Worm (Caenorhabditis elegans): Measurements from ENCODE around the gene oac-15.

DNA sequence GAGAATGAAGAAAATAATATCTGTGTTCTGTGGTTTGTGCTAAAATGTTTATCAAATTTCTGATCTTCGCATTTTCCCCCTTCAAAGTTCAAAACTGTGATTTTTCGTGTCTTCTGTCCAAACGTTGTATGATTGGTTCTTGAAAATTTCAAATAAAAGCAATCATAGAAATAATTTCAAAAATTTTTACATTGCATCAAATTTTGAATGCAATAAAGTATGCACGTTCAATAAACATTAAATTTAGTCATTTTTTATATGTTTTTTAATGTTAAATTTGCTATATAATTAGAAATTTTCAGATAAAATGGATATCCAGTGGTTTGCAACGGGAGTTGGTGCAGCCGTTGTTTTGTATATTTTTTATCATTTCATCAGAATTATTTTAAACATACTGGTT, 14.3 kb upstream of the oac-15 start, which contains the start of gene stdh-2:
- TF ChIP-seq drap-1 (GFP tag; optimal IDR thresholded peaks at IDR 0.05) (no peak), nhr-237 (tag; optimal IDR thresholded peaks at IDR 0.05) (no peak), nhr-76 (tag; optimal IDR thresholded peaks at IDR 0.05) (no peak), elt-1 (tag; optimal IDR thresholded peaks at IDR 0.05; ENCODE audit: borderline replicate concordance, insufficient read depth) (no peak), sptf-1 (tag; optimal IDR thresholded peaks at IDR 0.05) (no peak), elt-3 (tag; optimal IDR thresholded peaks at IDR 0.05) (no peak), snpc-4 (tag; optimal IDR thresholded peaks at IDR 0.05) (no peak), pha-4 (tag; optimal IDR thresholded peaks at IDR 0.05) (no peak), lin-13 (tag; optimal IDR thresholded peaks at IDR 0.05) (no peak), unc-62 (GFP tag; optimal IDR thresholded peaks at IDR 0.05) (no peak)

Measured in whole organism, mixed stage, embryonic.